Fruit fly (Drosophila melanogaster): ENCODE measurements around the gene PH4alphaNE2.

DNA sequence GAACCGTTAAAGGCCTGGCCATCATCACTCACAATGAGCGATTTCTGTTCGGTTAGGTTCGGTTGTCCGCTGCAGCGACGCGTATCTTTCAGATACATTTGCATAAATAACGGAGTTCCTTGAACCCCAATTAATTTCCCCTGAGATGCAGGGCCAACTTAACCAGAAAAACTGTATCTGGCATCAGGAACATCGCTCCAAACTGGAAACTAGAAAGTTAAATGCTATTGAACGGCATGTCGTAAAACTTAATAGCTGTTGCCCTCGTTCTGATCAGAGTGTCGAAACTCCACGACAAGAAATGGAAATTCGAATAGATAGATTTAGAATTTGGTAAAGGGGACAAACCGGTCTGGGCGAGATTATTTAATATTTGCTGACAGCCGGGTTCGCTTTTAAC, 39.7 kb downstream of the PH4alphaNE2 start:
- no peak for TF ChIP-seq CG8478 (optimal IDR thresholded peaks at IDR 0.05)
- no peak for TF ChIP-seq CTCF (optimal IDR thresholded peaks at IDR 0.05)

Data from S2 (cell line).